Fruit fly (Drosophila melanogaster): ENCODE data around the gene hwt.

Gene hwt

DNA sequence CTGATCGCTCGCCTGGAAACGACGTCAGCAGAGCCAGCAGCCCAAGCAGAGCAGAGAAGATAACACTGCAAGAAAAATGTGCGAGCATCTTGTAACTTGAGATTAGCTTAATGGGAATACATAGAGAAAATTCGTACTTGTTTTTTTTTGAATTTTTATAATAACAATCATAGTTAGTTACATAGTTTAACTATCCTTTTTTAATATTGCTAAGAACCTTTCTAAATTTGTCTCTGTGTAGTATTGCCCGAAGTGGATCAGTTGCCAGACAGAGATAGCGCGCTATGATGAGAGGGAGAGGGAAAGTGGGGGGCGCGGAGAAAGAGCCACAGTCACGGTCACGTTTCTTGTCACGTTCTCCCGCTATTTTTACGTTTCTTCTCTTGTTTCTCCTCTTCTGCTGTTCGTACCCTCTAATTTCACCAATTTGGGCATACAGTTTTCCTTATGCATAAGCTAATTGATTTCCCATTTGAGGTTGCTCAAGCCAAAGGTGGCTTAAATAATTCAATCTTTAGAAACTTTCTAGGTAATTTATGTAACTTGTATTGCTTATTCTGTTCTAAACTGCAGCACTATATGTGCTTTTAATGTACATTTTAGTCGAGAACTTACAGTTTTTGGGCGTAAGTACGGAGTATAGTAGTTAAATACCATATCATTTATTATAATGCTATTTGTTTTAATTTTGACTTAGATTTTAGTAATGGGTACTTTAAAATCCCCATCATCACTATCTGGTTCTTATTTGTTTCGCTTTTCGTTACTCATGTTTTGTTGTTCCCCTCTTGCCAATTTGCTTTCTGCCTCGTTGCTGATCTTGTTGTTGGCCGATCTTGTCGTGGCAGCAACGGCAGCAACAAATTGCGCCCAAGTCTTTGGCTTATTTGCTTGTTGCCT is 57.3 kb downstream of the hwt start (continued):
- peak; percentile 63; the same call in 2 of the 3 replicates for TF ChIP-seq CG11695 (GFP tag; IDR thresholded peaks at IDR 0.05)
- TF ChIP-seq ara (GFP tag; IDR thresholded peaks at IDR 0.05), result peak; percentile 85
- TF ChIP-seq lmd (GFP tag; IDR thresholded peaks at IDR 0.05), result peak; percentile 76
- peak; percentile 47 for TF ChIP-seq CG33213 (GFP tag; optimal IDR thresholded peaks at IDR 0.05)
- TF ChIP-seq Ets65A (GFP tag), result peak; percentile 84
- peak; percentile 48 for TF ChIP-seq CG1792 (GFP tag; optimal IDR thresholded peaks at IDR 0.05)
- peak; percentile 27 for TF ChIP-seq emc (GFP tag; optimal IDR thresholded peaks at IDR 0.05)
- no peak for TF ChIP-seq mirr (GFP tag; optimal IDR thresholded peaks at IDR 0.05)
- TF ChIP-seq CG3065 (GFP tag; optimal IDR thresholded peaks at IDR 0.05), result no peak
- peak; percentile 83 for TF ChIP-seq CG13424 (tag; optimal IDR thresholded peaks at IDR 0.05)
- peak; percentile 71 for TF ChIP-seq ttk (GFP tag; IDR thresholded peaks at IDR 0.05)
- peak; percentile 55 for TF ChIP-seq CG6813 (GFP tag; optimal IDR thresholded peaks at IDR 0.05)
- peak; percentile 40; the same call in 1 of the 2 replicates for TF ChIP-seq Atf6 (GFP tag; IDR thresholded peaks at IDR 0.05)
- peak; percentile 82 for TF ChIP-seq CG17328 (GFP tag; IDR thresholded peaks at IDR 0.05)
- TF ChIP-seq CG18619 (GFP tag; optimal IDR thresholded peaks at IDR 0.05), result peak; percentile 57
- TF ChIP-seq Drgx (GFP tag; IDR thresholded peaks at IDR 0.05), result peak; percentile 87
- peak in 1 of 3 experiments; percentile 84 for TF ChIP-seq lola (GFP tag; optimal IDR thresholded peaks at IDR 0.05)
- peak; percentile 47; the same call in 1 of the 2 replicates for TF ChIP-seq dimm (GFP tag; IDR thresholded peaks at IDR 0.05)
- peak; percentile 72 for TF ChIP-seq CG9817 (tag; optimal IDR thresholded peaks at IDR 0.05)
- peak; percentile 60 for TF ChIP-seq Fer1 (GFP tag; optimal IDR thresholded peaks at IDR 0.05)
- TF ChIP-seq insv (GFP tag; optimal IDR thresholded peaks at IDR 0.05), result no peak
- no peak for TF ChIP-seq lov (optimal IDR thresholded peaks at IDR 0.05)
- no peak for TF ChIP-seq lov (GFP tag; IDR thresholded peaks at IDR 0.05)
- TF ChIP-seq Hand (GFP tag; optimal IDR thresholded peaks at IDR 0.05), result no peak
- peak; percentile 58 for TF ChIP-seq CG10462 (GFP tag; optimal IDR thresholded peaks at IDR 0.05)
- no peak for TF ChIP-seq Lpt (GFP tag; optimal IDR thresholded peaks at IDR 0.05)
- peak; percentile 38; the same call in 1 of the 2 replicates for TF ChIP-seq MBD-R2 (GFP tag; IDR thresholded peaks at IDR 0.05)
- peak; percentile 86 for TF ChIP-seq CG8388 (GFP tag; optimal IDR thresholded peaks at IDR 0.05)
- TF ChIP-seq CG12942 (GFP tag; optimal IDR thresholded peaks at IDR 0.05), result peak; percentile 68
- peak; percentile 52 for TF ChIP-seq CHES-1-like (GFP tag; optimal IDR thresholded peaks at IDR 0.05)
- TF ChIP-seq fd64A (GFP tag; optimal IDR thresholded peaks at IDR 0.05), result peak; percentile 59
- peak; percentile 85 for TF ChIP-seq CG9727 (GFP tag; optimal IDR thresholded peaks at IDR 0.05)
- 0 out of 2 replicates have a peak, but pooled peaks have one; percentile 37 for TF ChIP-seq al (GFP tag; IDR thresholded peaks at IDR 0.05)
- peak; percentile 53; the same call in 1 of the 2 replicates for TF ChIP-seq E2f2 (GFP tag; IDR thresholded peaks at IDR 0.05)
- peak; percentile 25 for TF ChIP-seq CG7987 (GFP tag; optimal IDR thresholded peaks at IDR 0.05)
- peak; percentile 27 for TF ChIP-seq vfl (GFP tag; optimal IDR thresholded peaks at IDR 0.05)
- peak; percentile 58 for TF ChIP-seq seq (GFP tag; IDR thresholded peaks at IDR 0.05)
- TF ChIP-seq CG16779 (GFP tag; IDR thresholded peaks at IDR 0.05), result no peak
- TF ChIP-seq pita (GFP tag; optimal IDR thresholded peaks at IDR 0.05), result no peak
- no peak for TF ChIP-seq ab (GFP tag; optimal IDR thresholded peaks at IDR 0.05)
- peak; percentile 70 for TF ChIP-seq CG17385 (GFP tag; optimal IDR thresholded peaks at IDR 0.05)
- TF ChIP-seq slbo (GFP tag; IDR thresholded peaks at IDR 0.05), result peak; percentile 79
- TF ChIP-seq Atf-2 (GFP tag; optimal IDR thresholded peaks at IDR 0.05), result peak; percentile 50
- TF ChIP-seq pho (GFP tag; optimal IDR thresholded peaks at IDR 0.05), result peak; percentile 59
- TF ChIP-seq wdn (GFP tag; IDR thresholded peaks at IDR 0.05), result peak; percentile 65; the same call in 1 of the 2 replicates
- TF ChIP-seq CG7786 (GFP tag; optimal IDR thresholded peaks at IDR 0.05), result peak; percentile 69
- TF ChIP-seq CG1832 (GFP tag; optimal IDR thresholded peaks at IDR 0.05), result no peak
- TF ChIP-seq tin (GFP tag; optimal IDR thresholded peaks at IDR 0.05), result peak; percentile 75
- TF ChIP-seq CG18476 (GFP tag; optimal IDR thresholded peaks at IDR 0.05), result peak; percentile 67
